Fruit fly (Drosophila melanogaster) whole organism, prepupa: ENCODE data around the gene PEK.
A peak's percentile ranks its signal among the peaks of the same experiment; 100 is the strongest.

Experiments
- Blimp-1 ChIP-seq: fragments of 200-800 bp; sonication (Bioruptor generic); optimal IDR thresholded peaks from 3 replicates; lab custom pipeline; 2017; ENCODE audit warnings: missing biosample characterization, missing genetic modification characterization, mild to moderate bottlenecking, moderate library complexity, missing genetic modification reagents
- CG10669 ChIP-seq: fragments of 200-800 bp; sonication (Bioruptor generic); optimal IDR thresholded peaks from 3 replicates; lab custom pipeline; 2018; ENCODE audit warnings: missing biosample characterization, mild to moderate bottlenecking, missing genetic modification characterization, moderate library complexity
- CG11294 ChIP-seq: fragments of 200-800 bp; sonication (Bioruptor generic); IDR thresholded peaks from 2 replicates; pipeline ENCODE4 v1.3.6; 2022; ENCODE audit warnings: missing biosample characterization, missing genetic modification characterization
- CG11902 ChIP-seq: fragments of 200-800 bp; sonication (Bioruptor generic); optimal IDR thresholded peaks from 3 replicates; lab custom pipeline; 2016; ENCODE audit warnings: missing biosample characterization, missing genetic modification characterization
- CG1621 ChIP-seq: fragments of 200-800 bp; sonication (Bioruptor generic); optimal IDR thresholded peaks from 3 replicates; lab custom pipeline; 2018; ENCODE audit warnings: missing biosample characterization, mild to moderate bottlenecking, missing genetic modification characterization
- CG31627 ChIP-seq: fragments of 200-800 bp; sonication (Bioruptor generic); optimal IDR thresholded peaks from 3 replicates; lab custom pipeline; 2016; ENCODE audit warnings: missing biosample characterization, missing genetic modification characterization
- CG32006 ChIP-seq: fragments of 200-800 bp; sonication (Bioruptor generic); optimal IDR thresholded peaks from 3 replicates; lab custom pipeline; 2017; ENCODE audit warnings: missing biosample characterization, mild to moderate bottlenecking, missing genetic modification characterization
- CG34406 ChIP-seq: fragments of 200-800 bp; sonication (Bioruptor generic); optimal IDR thresholded peaks from 3 replicates; lab custom pipeline; 2016; ENCODE audit warnings: missing biosample characterization, missing genetic modification characterization
- CG3919 ChIP-seq: fragments of 200-800 bp; sonication (Bioruptor generic); optimal IDR thresholded peaks from 3 replicates; lab custom pipeline; 2016; ENCODE audit warnings: missing biosample characterization, missing genetic modification characterization
- CG4318 ChIP-seq: fragments of 200-800 bp; sonication (Bioruptor generic); optimal IDR thresholded peaks from 3 replicates; lab custom pipeline; 2017; ENCODE audit warnings: missing biosample characterization, mild to moderate bottlenecking, missing genetic modification characterization
- CG6163 ChIP-seq: fragments of 200-800 bp; sonication (Bioruptor generic); IDR thresholded peaks from 3 replicates; pipeline ENCODE4 v1.3.6; 2022; ENCODE audit warnings: missing biosample characterization, missing genetic modification characterization
- CG6276 ChIP-seq: fragments of 200-800 bp; sonication (Bioruptor generic); optimal IDR thresholded peaks from 2 replicates; lab custom pipeline; 2017; ENCODE audit warnings: missing biosample characterization, mild to moderate bottlenecking, missing genetic modification characterization
- CG6854 ChIP-seq: fragments of 200-800 bp; sonication (Bioruptor generic); optimal IDR thresholded peaks from 2 replicates; lab custom pipeline; 2017; ENCODE audit warnings: missing biosample characterization, mild to moderate bottlenecking, missing genetic modification characterization
- CG7368 ChIP-seq: fragments of 200-800 bp; sonication (Bioruptor generic); optimal IDR thresholded peaks from 3 replicates; lab custom pipeline; 2016; ENCODE audit warnings: missing biosample characterization, missing genetic modification characterization
- CG8119 ChIP-seq: fragments of 200-800 bp; sonication (Bioruptor generic); IDR thresholded peaks from 3 replicates; pipeline ENCODE4 v1.3.6; 2022; ENCODE audit warnings: missing biosample characterization, missing genetic modification characterization
- CG8319 ChIP-seq: fragments of 200-800 bp; sonication (Bioruptor generic); optimal IDR thresholded peaks from 3 replicates; lab custom pipeline; 2016; ENCODE audit warnings: missing biosample characterization, missing genetic modification characterization
- CG8632 ChIP-seq: fragments of 200-800 bp; sonication (Bioruptor generic); optimal IDR thresholded peaks from 3 replicates; lab custom pipeline; 2016; ENCODE audit warnings: missing biosample characterization, missing genetic modification characterization
- Eip75B ChIP-seq: fragments of 200-800 bp; sonication (Bioruptor generic); optimal IDR thresholded peaks from 3 replicates; lab custom pipeline; 2016; ENCODE audit warnings: missing biosample characterization, missing genetic modification characterization
- Eip78C ChIP-seq: fragments of 200-800 bp; sonication (Bioruptor generic); peaks from one replicate; lab custom pipeline; 2016; ENCODE audit warnings: missing biosample characterization, missing genetic modification characterization
- Eip93F ChIP-seq: fragments of 200-800 bp; sonication (Bioruptor generic); optimal IDR thresholded peaks from 2 replicates; lab custom pipeline; 2016; ENCODE audit warnings: missing biosample characterization, mild to moderate bottlenecking, missing genetic modification characterization
- Ets21C ChIP-seq: fragments of 200-800 bp; sonication (Bioruptor generic); optimal IDR thresholded peaks from 3 replicates; lab custom pipeline; 2016; ENCODE audit warnings: missing biosample characterization, missing genetic modification characterization
- Ets96B ChIP-seq: fragments of 200-800 bp; optimal IDR thresholded peaks from 2 replicates; lab custom pipeline; 2019; ENCODE audit warnings: missing biosample characterization, mild to moderate bottlenecking, missing genetic modification characterization, moderate library complexity
- Hr38 ChIP-seq: sonication (Bioruptor generic); optimal IDR thresholded peaks from 2 replicates; lab custom pipeline; 2016; ENCODE audit warnings: missing biosample characterization, missing genetic modification characterization
- Hr39 ChIP-seq: fragments of 200-800 bp; sonication (Bioruptor generic); optimal IDR thresholded peaks from 2 replicates; lab custom pipeline; 2016; ENCODE audit warnings: missing biosample characterization, missing genetic modification characterization
- Lpt ChIP-seq: fragments of 200-800 bp; sonication (Bioruptor generic); optimal IDR thresholded peaks from 3 replicates; lab custom pipeline; 2016; ENCODE audit warnings: missing biosample characterization, missing genetic modification characterization
- OdsH ChIP-seq: fragments of 200-800 bp; sonication (Bioruptor generic); optimal IDR thresholded peaks from 3 replicates; lab custom pipeline; 2016; ENCODE audit warnings: missing biosample characterization, missing genetic modification characterization
- Sox102F ChIP-seq: fragments of 200-800 bp; sonication (Bioruptor generic); optimal IDR thresholded peaks from 2 replicates; lab custom pipeline; 2016; ENCODE audit warnings: missing biosample characterization, mild to moderate bottlenecking, missing genetic modification characterization
- Sox15 ChIP-seq: fragments of 200-800 bp; sonication (Bioruptor generic); optimal IDR thresholded peaks from 3 replicates; lab custom pipeline; 2016; ENCODE audit warnings: missing biosample characterization, missing genetic modification characterization
- achi ChIP-seq: fragments of 200-800 bp; sonication (Bioruptor generic); optimal IDR thresholded peaks from 3 replicates; lab custom pipeline; 2016; ENCODE audit warnings: missing biosample characterization, missing genetic modification characterization
- acj6 ChIP-seq: fragments of 200-800 bp; sonication (Bioruptor generic); optimal IDR thresholded peaks from 3 replicates; lab custom pipeline; 2016; ENCODE audit warnings: missing biosample characterization, missing genetic modification characterization
- dac ChIP-seq: fragments of 200-800 bp; sonication (Bioruptor generic); optimal IDR thresholded peaks from 2 replicates; lab custom pipeline; 2017; ENCODE audit warnings: missing biosample characterization, mild to moderate bottlenecking, missing genetic modification characterization
- dsx ChIP-seq: fragments of 200-800 bp; optimal IDR thresholded peaks from 3 replicates; lab custom pipeline; 2019; ENCODE audit warnings: missing biosample characterization, mild to moderate bottlenecking, missing genetic modification characterization, moderate library complexity; ENCODE audit not compliant: poor library complexity, severe bottlenecking
- fd59A ChIP-seq: fragments of 200-800 bp; sonication (Bioruptor generic); optimal IDR thresholded peaks from 2 replicates; lab custom pipeline; 2017; ENCODE audit warnings: missing biosample characterization, mild to moderate bottlenecking, missing genetic modification characterization, missing genetic modification reagents
- fd85E ChIP-seq: fragments of 200-800 bp; sonication (Bioruptor generic); optimal IDR thresholded peaks from 3 replicates; lab custom pipeline; 2016; ENCODE audit warnings: missing biosample characterization, missing genetic modification characterization
- fkh ChIP-seq: fragments of 200-800 bp; sonication (Bioruptor generic); optimal IDR thresholded peaks from 3 replicates; lab custom pipeline; 2017; ENCODE audit warnings: missing biosample characterization, mild to moderate bottlenecking, missing genetic modification characterization, moderate library complexity
- salr ChIP-seq, 2 experiments: fragments of 200-800 bp; sonication (Bioruptor generic); optimal IDR thresholded peaks; 3 replicates each; lab custom pipeline; 2016 to 2018; ENCODE audit warnings: missing biosample characterization in 2 of 2, missing genetic modification characterization in 2 of 2, mild to moderate bottlenecking in 1 of 2
- spab ChIP-seq: fragments of 200-800 bp; sonication (Bioruptor generic); optimal IDR thresholded peaks from 2 replicates; lab custom pipeline; 2017; ENCODE audit warnings: missing biosample characterization, mild to moderate bottlenecking, missing genetic modification characterization, missing genetic modification reagents
- svp ChIP-seq: fragments of 200-800 bp; sonication (Bioruptor generic); peaks from one replicate; lab custom pipeline; 2016; ENCODE audit warnings: missing biosample characterization, missing genetic modification characterization
- topi ChIP-seq: fragments of 200-800 bp; sonication (Bioruptor generic); optimal IDR thresholded peaks from 3 replicates; lab custom pipeline; 2016; ENCODE audit warnings: missing biosample characterization, missing genetic modification characterization
- vri ChIP-seq: fragments of 200-800 bp; sonication (Bioruptor generic); optimal IDR thresholded peaks from 3 replicates; lab custom pipeline; 2016; ENCODE audit warnings: missing biosample characterization, mild to moderate bottlenecking, missing genetic modification characterization

Gene PEK

dm6 chr3R:5464481-5464880 is at the start of gene PEK:
Gene PEK (minus strand): TSS chr3R:5464753.
- TF ChIP-seq topi (GFP tag; lab: Kevin White, UChicago): no peak
- TF ChIP-seq CG31627: no peak
- TF ChIP-seq vri (GFP tag; lab: Kevin White, UChicago): peak; percentile 44
- no peak for TF ChIP-seq Sox15
- no peak for TF ChIP-seq CG6854 (GFP tag; lab: Kevin White, UChicago)
- TF ChIP-seq svp: peak; percentile 76
- TF ChIP-seq, all 60 proteins: peak for 2

- peak; percentile 21 for TF ChIP-seq fkh (GFP tag; lab: Kevin White, UChicago)
- peak; percentile 28 for TF ChIP-seq CG6854 (GFP tag; lab: Kevin White, UChicago)
- peak; percentile 57 for TF ChIP-seq Eip78C (GFP tag; lab: Kevin White, UChicago)
- TF ChIP-seq CG8119 (GFP tag; lab: Robert Waterston, UW): no peak
- no peak for TF ChIP-seq OdsH
- no peak for TF ChIP-seq dsx (GFP tag; lab: Kevin White, UChicago)
- no peak for TF ChIP-seq Eip75B (GFP tag; lab: Kevin White, UChicago)
- no peak for TF ChIP-seq CG10669 (GFP tag; lab: Kevin White, UChicago)
- TF ChIP-seq fd59A (GFP tag; lab: Kevin White, UChicago): no peak
- TF ChIP-seq CG1621 (tag; lab: Kevin White, UChicago): no peak
- TF ChIP-seq achi (GFP tag; lab: Kevin White, UChicago): no peak
These were observed 39.3 kb upstream of the PEK start for dm6 chr3R:5503789-5504387.

dm6 chr3R:5502646-5503045 is 38.1 kb upstream of the PEK start, which contains the start of gene NKCC:
Gene NKCC (minus strand): TSS chr3R:5502702.
- TF ChIP-seq Eip93F (GFP tag; lab: Kevin White, UChicago) (no peak), CG8319 (GFP tag; lab: Kevin White, UChicago) (no peak), CG4318 (GFP tag; lab: Kevin White, UChicago) (no peak), CG10669 (GFP tag; lab: Kevin White, UChicago) (no peak), spab (no peak), Ets96B (tag; lab: Kevin White, UChicago) (no peak), fkh (GFP tag; lab: Kevin White, UChicago) (no peak), achi (GFP tag; lab: Kevin White, UChicago) (no peak), CG11902 (GFP tag; lab: Kevin White, UChicago) (no peak), acj6 (GFP tag; lab: Kevin White, UChicago) (no peak), Ets21C (GFP tag; lab: Kevin White, UChicago) (no peak)

- TF ChIP-seq CG11294 (GFP tag; lab: Robert Waterston, UW): no peak
- TF ChIP-seq svp: peak; percentile 99
- TF ChIP-seq vri (GFP tag; lab: Kevin White, UChicago): peak; percentile 46
- TF ChIP-seq fkh (GFP tag; lab: Kevin White, UChicago): peak; percentile 1
- TF ChIP-seq, all 60 proteins: peak for 3
These were observed 33.0 kb upstream of the PEK start for dm6 chr3R:5497600-5497999.

dm6 chr3R:5485295-5485718 is 20.8 kb upstream of the PEK start, which contains the start of gene CG31550:
Gene CG31550 (plus strand): TSS chr3R:5485543.
- TF ChIP-seq Eip78C (GFP tag; lab: Kevin White, UChicago) (no peak), CG34406 (GFP tag; lab: Kevin White, UChicago) (peak; percentile 60), CG4318 (GFP tag; lab: Kevin White, UChicago) (no peak), fkh (GFP tag; lab: Kevin White, UChicago) (no peak), achi (GFP tag; lab: Kevin White, UChicago) (no peak), dac (GFP tag; lab: Kevin White, UChicago) (no peak), dsx (GFP tag; lab: Kevin White, UChicago) (no peak), CG32006 (GFP tag; lab: Kevin White, UChicago) (no peak), CG31627 (peak; percentile 62), Sox102F (no peak), CG6276 (GFP tag; lab: Kevin White, UChicago) (no peak), CG3919 (GFP tag; lab: Kevin White, UChicago) (no peak), Hr39 (GFP tag; lab: Kevin White, UChicago) (peak; percentile 55), fd59A (GFP tag; lab: Kevin White, UChicago) (no peak), salr (GFP tag; optimal IDR thresholded peaks at IDR 0.05; lab: Kevin White, UChicago) (no peak), OdsH (no peak), Lpt (GFP tag; lab: Kevin White, UChicago) (peak; percentile 18), CG8632 (GFP tag; lab: Kevin White, UChicago) (peak; percentile 47), Eip93F (GFP tag; lab: Kevin White, UChicago) (no peak), CG1621 (tag; lab: Kevin White, UChicago) (no peak), Hr38 (GFP tag; lab: Kevin White, UChicago) (no peak), fd85E (GFP tag; lab: Kevin White, UChicago) (no peak), topi (GFP tag; lab: Kevin White, UChicago) (peak; percentile 57), CG6163 (peak; percentile 52; the same call in 1 of the 3 replicates), CG7368 (GFP tag; lab: Kevin White, UChicago) (no peak), CG11902 (GFP tag; lab: Kevin White, UChicago) (peak; percentile 28), Blimp-1 (no peak)
